Fruit fly (Drosophila melanogaster): ENCODE measurements around the gene LysX.

- TF ChIP-seq CG8478 (optimal IDR thresholded peaks at IDR 0.05): no peak
- TF ChIP-seq CTCF (optimal IDR thresholded peaks at IDR 0.05): no peak
These were observed 43.1 kb upstream of the LysX start, which contains the start of gene CG9192 for dm6 chr3L:1238219-1238618.

All from S2 (cell line).